Worm (Caenorhabditis elegans) whole organism, midembryonic: ENCODE measurements around the gene C01G5.7.

ENCODE experiments used
- T22C8.4 ChIP-seq: fragments of 200-800 bp; sonication (Bioruptor generic); IDR thresholded peaks from 2 replicates; pipeline ENCODE4 v1.3.6; 2022; ENCODE audit warnings: missing genetic modification characterization, missing compliant biosample characterization
- cog-1 ChIP-seq: sonication (generic microtip); optimal IDR thresholded peaks from 2 replicates; lab custom pipeline; 2016; ENCODE audit warnings: missing genetic modification characterization, missing compliant biosample characterization
- flt-1 ChIP-seq: fragments of 200-800 bp; sonication (Bioruptor generic); IDR thresholded peaks from 2 replicates; pipeline ENCODE4 v1.3.6; 2022; ENCODE audit warnings: missing genetic modification characterization, missing compliant biosample characterization
- klf-2 ChIP-seq: fragments of 200-800 bp; sonication (Bioruptor generic); conservative IDR thresholded peaks from 2 replicates; pipeline ENCODE4 v1.3.6; 2022; ENCODE audit warnings: missing genetic modification reagents, missing genetic modification characterization, missing compliant biosample characterization
- med-1 ChIP-seq: sonication (generic microtip); optimal IDR thresholded peaks from 2 replicates; lab custom pipeline; 2017; ENCODE audit warnings: missing genetic modification characterization, mild to moderate bottlenecking, missing compliant biosample characterization, antibody characterized with exemption, missing genetic modification reagents; ENCODE audit not compliant: insufficient read depth
- ref-1 ChIP-seq: fragments of 200-800 bp; sonication (Bioruptor generic); conservative IDR thresholded peaks from 2 replicates; pipeline ENCODE4 v1.3.6; 2022; ENCODE audit warnings: missing genetic modification reagents, missing genetic modification characterization, missing compliant biosample characterization
- tab-1 ChIP-seq: fragments of 200-800 bp; sonication (Bioruptor generic); IDR thresholded peaks from 2 replicates; pipeline ENCODE4 v1.3.6; 2022; ENCODE audit warnings: missing genetic modification characterization, missing compliant biosample characterization
- ztf-23 ChIP-seq: fragments of 200-800 bp; sonication (Bioruptor generic); IDR thresholded peaks from 2 replicates; pipeline ENCODE4 v1.3.6; 2022; ENCODE audit warnings: missing genetic modification reagents, missing genetic modification characterization, missing compliant biosample characterization
- ztf-29 ChIP-seq: fragments of 200-800 bp; sonication (Bioruptor generic); IDR thresholded peaks from 2 replicates; pipeline ENCODE4 v1.3.6; 2022; ENCODE audit warnings: missing genetic modification reagents, missing genetic modification characterization, missing compliant biosample characterization

C01G5.7 gene

DNA sequence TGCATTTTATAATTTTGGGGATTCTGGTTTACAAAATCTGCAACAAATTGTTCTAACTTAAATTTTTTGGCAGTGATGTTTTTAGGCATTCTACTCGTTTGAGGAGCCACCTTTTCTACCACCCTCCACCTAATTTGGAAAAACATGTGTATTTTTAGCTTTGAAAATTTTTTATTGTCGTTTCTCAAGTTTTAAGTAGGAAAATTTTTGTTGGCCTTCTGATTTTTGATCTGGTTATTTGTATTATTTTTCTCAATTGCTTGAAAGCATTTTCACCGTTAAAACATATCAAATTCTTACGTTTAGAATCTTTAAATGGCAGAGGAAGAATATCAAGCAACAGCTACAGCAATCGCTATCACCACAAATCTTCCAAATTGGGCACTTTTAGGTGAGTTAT, at the start of gene C01G5.7:
TSS of gene C01G5.7 (plus strand) at position 301 of the 400 bp plus-strand sequence.
- no peak for TF ChIP-seq klf-2 (GFP tag; lab: Robert Waterston, UW)
- no peak for TF ChIP-seq ztf-23 (GFP tag; lab: Robert Waterston, UW)
- no peak for TF ChIP-seq ref-1 (GFP tag; lab: Robert Waterston, UW)
- no peak for TF ChIP-seq tab-1 (GFP tag; lab: Robert Waterston, UW)
- TF ChIP-seq ztf-29 (GFP tag; lab: Robert Waterston, UW) = no peak
- TF ChIP-seq cog-1 (tag; lab: Kevin White, UChicago) = no peak
- no peak for TF ChIP-seq flt-1 (GFP tag; lab: Robert Waterston, UW)
- no peak for TF ChIP-seq T22C8.4 (GFP tag; lab: Robert Waterston, UW)

DNA sequence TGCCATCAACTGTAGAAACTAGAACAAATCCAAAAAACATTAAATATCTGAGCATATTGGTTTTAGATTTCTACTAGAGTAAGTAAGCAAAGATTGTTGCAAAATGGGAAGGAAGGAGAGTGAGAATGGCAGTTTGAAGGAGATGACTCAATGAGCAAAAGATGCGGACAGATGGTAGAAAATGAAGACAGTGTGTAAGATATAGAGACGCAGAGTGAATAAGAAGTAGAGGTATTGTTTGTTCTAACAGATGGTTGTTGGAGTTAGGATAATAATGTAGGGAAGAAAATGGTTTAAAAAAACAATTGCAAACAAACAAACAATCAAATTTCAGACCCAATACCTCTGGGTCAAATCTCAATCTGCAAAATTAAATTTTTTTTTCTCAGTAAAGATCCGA, 46.7 kb upstream of the C01G5.7 start, which contains the start of gene tmed-13:
TSS of gene tmed-13 (minus strand) at position 169 of the 400 bp plus-strand sequence.
- TF ChIP-seq ztf-29 (GFP tag; lab: Robert Waterston, UW) (no peak), tab-1 (GFP tag; lab: Robert Waterston, UW) (no peak), cog-1 (tag; lab: Kevin White, UChicago) (no peak), klf-2 (GFP tag; lab: Robert Waterston, UW) (no peak)

DNA sequence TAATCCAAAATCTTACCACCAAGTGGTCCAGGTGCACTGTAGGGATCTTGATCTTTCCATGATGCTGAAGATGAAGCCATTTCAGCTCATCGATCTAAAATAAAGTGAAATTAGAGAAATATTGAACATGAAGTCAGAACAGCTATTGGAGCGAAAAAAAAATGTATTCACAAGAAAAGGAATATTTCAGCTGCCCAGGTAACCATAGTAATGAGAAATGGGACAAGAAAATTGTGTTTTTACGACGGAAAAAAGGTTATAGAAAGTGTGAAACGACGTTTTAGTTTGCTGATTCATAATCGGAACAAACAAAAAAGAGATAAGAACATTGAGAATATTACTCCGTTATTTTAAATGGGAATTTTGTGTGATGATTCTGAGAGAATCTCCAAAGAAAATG, 44.8 kb upstream of the C01G5.7 start, which contains the start of gene Y73B6BL.27:
TSS of gene Y73B6BL.27 (minus strand) at position 101 of the 400 bp plus-strand sequence.
- no peak for TF ChIP-seq T22C8.4 (GFP tag; lab: Robert Waterston, UW)
- TF ChIP-seq ztf-23 (GFP tag; lab: Robert Waterston, UW) = no peak
- TF ChIP-seq med-1 (GFP tag; lab: Kevin White, UChicago) = no peak
- no peak for TF ChIP-seq flt-1 (GFP tag; lab: Robert Waterston, UW)
- TF ChIP-seq klf-2 (GFP tag; lab: Robert Waterston, UW) = no peak
- TF ChIP-seq cog-1 (tag; lab: Kevin White, UChicago) = no peak
- no peak for TF ChIP-seq tab-1 (GFP tag; lab: Robert Waterston, UW)
- no peak for TF ChIP-seq ztf-29 (GFP tag; lab: Robert Waterston, UW)
- no peak for TF ChIP-seq ref-1 (GFP tag; lab: Robert Waterston, UW)

DNA sequence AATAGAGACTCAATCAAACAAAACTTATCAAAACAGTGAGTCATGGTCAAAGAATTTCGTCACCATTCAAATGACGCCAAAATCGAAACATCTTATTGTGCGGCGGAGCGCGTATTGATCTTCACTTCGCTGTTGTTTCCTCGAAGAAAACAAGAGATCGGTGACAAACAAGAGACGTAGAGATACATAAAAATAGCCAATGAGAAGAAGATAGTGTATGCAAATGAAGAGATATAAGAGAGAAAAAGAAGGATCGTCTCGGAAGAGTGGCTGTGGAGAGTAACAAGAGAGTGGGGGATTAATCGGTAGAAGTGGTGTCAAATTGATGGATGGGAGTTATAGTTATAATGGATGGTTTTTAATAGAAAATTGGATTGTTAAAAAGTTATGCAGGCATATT, 43.2 kb upstream of the C01G5.7 start:
- TF ChIP-seq flt-1 (GFP tag; lab: Robert Waterston, UW) (0 out of 2 replicates have a peak, but pooled peaks have one; percentile 22), cog-1 (tag; lab: Kevin White, UChicago) (peak; percentile 66), tab-1 (GFP tag; lab: Robert Waterston, UW) (no peak)

DNA sequence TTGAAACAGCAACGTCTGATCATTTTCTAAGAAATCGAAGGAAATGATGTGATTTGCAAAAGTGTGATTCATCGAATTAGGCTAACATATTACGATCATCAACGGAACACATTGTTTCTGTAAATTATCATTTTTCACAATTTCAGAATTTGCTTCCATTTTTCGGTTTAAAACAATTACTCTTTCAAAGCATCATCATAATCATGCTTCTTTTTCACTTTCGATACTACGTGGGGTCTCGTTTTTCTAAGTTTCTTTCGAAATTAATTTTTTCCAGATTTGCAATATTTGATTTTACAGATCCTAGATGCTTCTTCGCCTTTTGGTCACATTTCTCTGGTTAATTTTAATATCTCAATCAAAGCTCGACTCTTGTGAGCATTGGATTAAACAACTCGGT, 37.7 kb upstream of the C01G5.7 start, which contains the start of gene tyr-6:
TSS of gene tyr-6 (plus strand) at position 301 of the 400 bp plus-strand sequence.
- TF ChIP-seq med-1 (GFP tag; lab: Kevin White, UChicago) (no peak), T22C8.4 (GFP tag; lab: Robert Waterston, UW) (no peak), ref-1 (GFP tag; lab: Robert Waterston, UW) (no peak), klf-2 (GFP tag; lab: Robert Waterston, UW) (no peak), ztf-29 (GFP tag; lab: Robert Waterston, UW) (no peak), flt-1 (GFP tag; lab: Robert Waterston, UW) (no peak), tab-1 (GFP tag; lab: Robert Waterston, UW) (no peak), ztf-23 (GFP tag; lab: Robert Waterston, UW) (no peak), cog-1 (tag; lab: Kevin White, UChicago) (no peak)

DNA sequence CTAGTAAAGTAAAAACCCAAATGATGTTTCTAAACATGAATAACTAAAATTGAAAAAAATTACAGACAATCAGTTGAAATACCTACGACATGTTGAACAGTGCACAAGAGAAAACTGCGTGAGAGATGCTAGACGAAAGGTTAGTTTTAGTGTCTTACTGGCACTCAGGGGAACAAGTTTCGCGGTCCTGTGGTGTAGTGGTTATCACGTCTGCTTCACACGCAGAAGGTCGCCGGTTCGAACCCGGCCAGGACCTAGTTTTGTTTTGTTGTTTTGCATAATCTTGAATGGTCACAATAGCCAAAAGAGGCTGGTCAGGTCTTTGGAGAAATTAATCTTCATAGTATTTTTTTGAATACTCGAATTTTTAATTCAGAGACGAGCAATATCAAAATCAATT, 37.0 kb upstream of the C01G5.7 start:
- 0 out of 2 replicates have a peak, but pooled peaks have one; percentile 23 for TF ChIP-seq T22C8.4 (GFP tag; lab: Robert Waterston, UW)
- no peak for TF ChIP-seq ztf-29 (GFP tag; lab: Robert Waterston, UW)
- TF ChIP-seq ztf-23 (GFP tag; lab: Robert Waterston, UW) = 0 out of 2 replicates have a peak, but pooled peaks have one; percentile 51
- TF ChIP-seq tab-1 (GFP tag; lab: Robert Waterston, UW) = peak; percentile 74; the same call in 1 of the 2 replicates
- TF ChIP-seq klf-2 (GFP tag; lab: Robert Waterston, UW) = no peak
- TF ChIP-seq ref-1 (GFP tag; lab: Robert Waterston, UW) = 0 out of 2 replicates have a peak, but pooled peaks have one; percentile 43

DNA sequence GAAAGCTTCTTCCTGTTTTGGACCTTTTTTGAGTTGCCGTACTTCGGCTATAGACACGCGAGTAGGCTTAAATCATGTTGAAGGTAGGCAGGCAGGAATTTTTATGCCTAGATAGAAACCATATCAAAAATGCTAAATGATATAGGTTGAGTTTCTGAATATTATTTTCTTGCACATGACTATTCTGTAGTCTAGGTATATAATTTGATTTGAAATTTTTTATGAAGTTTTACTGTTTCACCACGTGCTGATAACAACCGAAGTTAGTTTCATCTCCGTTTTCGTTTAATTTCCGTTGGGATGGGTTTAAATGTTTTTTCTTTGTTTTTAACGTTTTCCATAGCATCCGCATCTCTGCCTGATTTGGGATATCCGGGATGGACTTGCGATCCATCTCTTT, 30.9 kb upstream of the C01G5.7 start, which contains the start of gene Y73B6BL.37:
TSS of gene Y73B6BL.37 (plus strand) at position 301 of the 400 bp plus-strand sequence.
- no peak for TF ChIP-seq ref-1 (GFP tag; lab: Robert Waterston, UW)
- TF ChIP-seq cog-1 (tag; lab: Kevin White, UChicago) = no peak
- no peak for TF ChIP-seq flt-1 (GFP tag; lab: Robert Waterston, UW)
- no peak for TF ChIP-seq T22C8.4 (GFP tag; lab: Robert Waterston, UW)
- no peak for TF ChIP-seq med-1 (GFP tag; lab: Kevin White, UChicago)
- no peak for TF ChIP-seq tab-1 (GFP tag; lab: Robert Waterston, UW)
- no peak for TF ChIP-seq ztf-29 (GFP tag; lab: Robert Waterston, UW)
- no peak for TF ChIP-seq klf-2 (GFP tag; lab: Robert Waterston, UW)
- TF ChIP-seq ztf-23 (GFP tag; lab: Robert Waterston, UW) = no peak

DNA sequence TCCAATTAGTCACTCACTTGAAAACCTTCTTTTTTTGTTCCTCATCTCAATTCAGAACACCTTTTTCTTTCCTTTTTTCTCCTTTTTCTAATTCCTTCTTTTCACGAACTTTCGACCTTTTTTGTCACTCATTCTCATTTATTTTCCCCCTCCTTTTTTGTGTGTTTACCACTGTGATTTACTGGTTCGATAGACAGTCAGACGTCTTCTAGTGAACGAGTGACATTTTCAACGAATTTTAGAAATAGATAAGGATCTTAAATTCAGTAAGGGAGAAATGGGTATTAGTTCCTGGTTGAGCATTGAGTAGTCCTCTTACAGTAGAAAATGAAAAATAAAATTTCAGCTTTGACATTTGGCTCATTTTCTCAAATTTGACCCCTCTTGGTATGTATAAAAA, 26.0 kb upstream of the C01G5.7 start:
- TF ChIP-seq tab-1 (GFP tag; lab: Robert Waterston, UW) = no peak
- no peak for TF ChIP-seq ref-1 (GFP tag; lab: Robert Waterston, UW)
- TF ChIP-seq med-1 (GFP tag; lab: Kevin White, UChicago) = no peak
- no peak for TF ChIP-seq cog-1 (tag; lab: Kevin White, UChicago)
- TF ChIP-seq klf-2 (GFP tag; lab: Robert Waterston, UW) = no peak
- no peak for TF ChIP-seq flt-1 (GFP tag; lab: Robert Waterston, UW)
- no peak for TF ChIP-seq ztf-29 (GFP tag; lab: Robert Waterston, UW)
- TF ChIP-seq ztf-23 (GFP tag; lab: Robert Waterston, UW) = no peak
- TF ChIP-seq T22C8.4 (GFP tag; lab: Robert Waterston, UW) = no peak

DNA sequence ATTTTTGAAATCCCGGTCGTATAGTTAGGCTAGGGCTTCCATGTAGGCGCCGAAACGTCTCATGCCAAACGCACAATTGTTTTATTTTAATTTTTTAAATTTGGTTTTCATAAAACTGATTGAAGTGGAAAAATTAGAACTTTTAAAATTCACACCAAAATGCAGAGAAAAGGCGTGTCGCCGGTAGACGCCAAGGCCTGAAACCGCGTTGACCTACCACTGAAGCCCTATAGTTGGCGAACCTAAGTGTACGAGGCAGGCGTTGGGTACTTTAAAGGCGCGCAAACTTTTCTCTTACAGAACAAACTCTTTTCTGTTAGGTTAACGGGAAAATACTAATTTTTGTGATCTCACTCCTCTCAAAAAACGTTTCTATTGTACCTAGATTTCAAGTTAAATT, 24.7 kb upstream of the C01G5.7 start, which contains the start of gene Y73B6BL.44:
TSS of gene Y73B6BL.44 (plus strand) at position 301 of the 400 bp plus-strand sequence.
- no peak for TF ChIP-seq T22C8.4 (GFP tag; lab: Robert Waterston, UW)
- TF ChIP-seq ref-1 (GFP tag; lab: Robert Waterston, UW) = no peak
- no peak for TF ChIP-seq med-1 (GFP tag; lab: Kevin White, UChicago)
- no peak for TF ChIP-seq ztf-23 (GFP tag; lab: Robert Waterston, UW)
- no peak for TF ChIP-seq tab-1 (GFP tag; lab: Robert Waterston, UW)
- no peak for TF ChIP-seq klf-2 (GFP tag; lab: Robert Waterston, UW)
- no peak for TF ChIP-seq ztf-29 (GFP tag; lab: Robert Waterston, UW)
- TF ChIP-seq cog-1 (tag; lab: Kevin White, UChicago) = no peak
- TF ChIP-seq flt-1 (GFP tag; lab: Robert Waterston, UW) = no peak
